Fruit fly (Drosophila melanogaster) whole organism, embryonic: ENCODE results near the gene Dph3.

Experiments
- Abd-B ChIP-seq: fragments of 200-800 bp; sonication (Bioruptor generic); optimal IDR thresholded peaks from 2 replicates; lab custom pipeline; 2018; ENCODE audit warnings: missing biosample characterization, mild to moderate bottlenecking, missing genetic modification characterization, moderate library complexity
- Ada2b ChIP-seq: fragments of 200-800 bp; sonication (Bioruptor generic); IDR thresholded peaks from 2 replicates; pipeline ENCODE4 v1.3.6; 2022; ENCODE audit warnings: missing biosample characterization, missing genetic modification characterization
- Atf6 ChIP-seq: fragments of 200-800 bp; sonication (Bioruptor generic); IDR thresholded peaks from 2 replicates; pipeline ENCODE4 v1.3.6; 2022; ENCODE audit warnings: missing biosample characterization, missing genetic modification characterization
- CG10565 ChIP-seq: fragments of 200-800 bp; sonication (Bioruptor generic); optimal IDR thresholded peaks from 3 replicates; lab custom pipeline; 2016; ENCODE audit warnings: missing biosample characterization, mild to moderate bottlenecking, missing genetic modification characterization
- CG13424 ChIP-seq: fragments of 200-800 bp; sonication (Bioruptor generic); optimal IDR thresholded peaks from 2 replicates; lab custom pipeline; 2019; ENCODE audit warnings: missing biosample characterization, mild to moderate bottlenecking, missing genetic modification characterization, moderate library complexity
- CG13775 ChIP-seq: fragments of 200-800 bp; sonication (Bioruptor generic); optimal IDR thresholded peaks from 3 replicates; lab custom pipeline; 2017; ENCODE audit warnings: missing biosample characterization, mild to moderate bottlenecking, missing genetic modification characterization
- CG14441 ChIP-seq: fragments of 200-800 bp; sonication (Bioruptor generic); IDR thresholded peaks from 2 replicates; pipeline ENCODE4 v1.3.6; 2022; ENCODE audit warnings: missing biosample characterization, missing genetic modification characterization
- CG17568 ChIP-seq: fragments of 200-800 bp; sonication (Bioruptor generic); optimal IDR thresholded peaks from 2 replicates; lab custom pipeline; 2018; ENCODE audit warnings: missing biosample characterization, mild to moderate bottlenecking, missing genetic modification characterization, moderate library complexity
- CG18262 ChIP-seq: fragments of 200-800 bp; optimal IDR thresholded peaks from 3 replicates; lab custom pipeline; 2019; ENCODE audit warnings: missing biosample characterization, mild to moderate bottlenecking, missing genetic modification characterization, moderate library complexity
- CG1832 ChIP-seq: fragments of 200-800 bp; sonication (Bioruptor generic); optimal IDR thresholded peaks from 2 replicates; lab custom pipeline; 2017; ENCODE audit warnings: missing biosample characterization, mild to moderate bottlenecking, missing genetic modification characterization, inconsistent platforms
- CG2116 ChIP-seq: fragments of 200-800 bp; sonication (Bioruptor generic); optimal IDR thresholded peaks from 3 replicates; lab custom pipeline; 2018; ENCODE audit warnings: missing biosample characterization, mild to moderate bottlenecking, missing genetic modification characterization
- CG3407 ChIP-seq: fragments of 200-800 bp; sonication (Bioruptor generic); optimal IDR thresholded peaks from 2 replicates; lab custom pipeline; 2018; ENCODE audit warnings: missing biosample characterization, mild to moderate bottlenecking, missing genetic modification characterization
- CG34376 ChIP-seq: fragments of 200-800 bp; sonication (Bioruptor generic); optimal IDR thresholded peaks from 2 replicates; lab custom pipeline; 2018; ENCODE audit warnings: missing biosample characterization, mild to moderate bottlenecking, missing genetic modification characterization
- CG4820 ChIP-seq: fragments of 200-800 bp; sonication (Bioruptor generic); optimal IDR thresholded peaks from 3 replicates; lab custom pipeline; 2016; ENCODE audit warnings: missing biosample characterization, missing genetic modification characterization
- CG6813 ChIP-seq: fragments of 200-800 bp; sonication (Bioruptor generic); optimal IDR thresholded peaks from 2 replicates; lab custom pipeline; 2017; ENCODE audit warnings: missing biosample characterization, missing genetic modification characterization, mild to moderate bottlenecking, moderate library complexity, missing genetic modification reagents
- CG8924 ChIP-seq: fragments of 200-800 bp; optimal IDR thresholded peaks from 3 replicates; lab custom pipeline; 2019; ENCODE audit warnings: missing biosample characterization, mild to moderate bottlenecking, missing genetic modification characterization, moderate library complexity
- Dad ChIP-seq: fragments of 200-800 bp; sonication (Bioruptor generic); optimal IDR thresholded peaks from 3 replicates; lab custom pipeline; 2016; ENCODE audit warnings: missing biosample characterization, missing genetic modification characterization
- Deaf1 ChIP-seq: fragments of 200-800 bp; optimal IDR thresholded peaks from 3 replicates; lab custom pipeline; 2019; ENCODE audit warnings: missing biosample characterization, mild to moderate bottlenecking, missing genetic modification characterization, moderate library complexity
- Dref ChIP-seq: fragments of 200-800 bp; sonication (Bioruptor generic); IDR thresholded peaks from 2 replicates; pipeline ENCODE4 v1.3.6; 2022; ENCODE audit warnings: missing biosample characterization, missing genetic modification characterization
- Eip74EF ChIP-seq, 2 experiments: fragments of 200-800 bp in 1 of 2; fragments of >200 bp in 1 of 2; sonication (Bioruptor generic) in 1 of 2; optimal IDR thresholded peaks; 2 replicates each; lab custom pipeline; 2017 to 2019; ENCODE audit warnings: missing biosample characterization in 2 of 2, missing genetic modification characterization in 2 of 2, mild to moderate bottlenecking in 1 of 2, moderate library complexity in 1 of 2
- Fer2 ChIP-seq: fragments of 200-800 bp; sonication (Bioruptor generic); optimal IDR thresholded peaks from 2 replicates; lab custom pipeline; 2018; ENCODE audit warnings: missing biosample characterization, mild to moderate bottlenecking, missing genetic modification characterization, moderate library complexity
- Gsc ChIP-seq: fragments of 200-800 bp; sonication (Bioruptor generic); IDR thresholded peaks from 2 replicates; pipeline ENCODE4 v1.3.6; 2022; ENCODE audit warnings: missing biosample characterization, missing genetic modification characterization
- H15 ChIP-seq: fragments of 200-800 bp; sonication (Bioruptor generic); IDR thresholded peaks from 3 replicates; pipeline ENCODE4 v1.3.6; 2022; ENCODE audit warnings: missing biosample characterization, missing genetic modification characterization
- Hr78 ChIP-seq, 2 experiments: fragments of 200-800 bp in 1 of 2; fragments of >200 bp in 1 of 2; sonication (Bioruptor generic) in 1 of 2; optimal IDR thresholded peaks; 2 replicates each; lab custom pipeline; 2017 to 2019; ENCODE audit warnings: missing biosample characterization in 2 of 2, missing genetic modification characterization in 2 of 2, mild to moderate bottlenecking in 1 of 2, moderate library complexity in 1 of 2
- Oli ChIP-seq: fragments of 200-800 bp; sonication (Bioruptor generic); optimal IDR thresholded peaks from 2 replicates; lab custom pipeline; 2018; ENCODE audit warnings: missing biosample characterization, mild to moderate bottlenecking, missing genetic modification characterization, moderate library complexity
- Ptx1 ChIP-seq: fragments of 200-800 bp; sonication (Bioruptor generic); IDR thresholded peaks from 2 replicates; pipeline ENCODE4 v1.3.6; 2022; ENCODE audit warnings: missing biosample characterization, missing genetic modification characterization
- Spps ChIP-seq: fragments of 200-800 bp; sonication (Bioruptor generic); optimal IDR thresholded peaks from 2 replicates; lab custom pipeline; 2018; ENCODE audit warnings: missing biosample characterization, mild to moderate bottlenecking, missing genetic modification characterization
- Usf ChIP-seq: fragments of 200-800 bp; sonication (Bioruptor generic); optimal IDR thresholded peaks from 2 replicates; lab custom pipeline; 2017; ENCODE audit warnings: missing genotype, missing biosample characterization, missing genetic modification characterization
- ase ChIP-seq: fragments of 200-800 bp; sonication (Bioruptor generic); IDR thresholded peaks from 3 replicates; pipeline ENCODE4 v1.3.6; 2022; ENCODE audit warnings: missing biosample characterization, missing genetic modification characterization
- bowl ChIP-seq: fragments of 200-800 bp; sonication (Bioruptor generic); IDR thresholded peaks from 2 replicates; pipeline ENCODE4 v1.3.6; 2022; ENCODE audit warnings: missing biosample characterization, missing genetic modification characterization
- br ChIP-seq: fragments of >200 bp; optimal IDR thresholded peaks from 2 replicates; lab custom pipeline; 2017
- btn ChIP-seq: fragments of 200-800 bp; sonication (Bioruptor generic); optimal IDR thresholded peaks from 2 replicates; lab custom pipeline; 2016; ENCODE audit warnings: missing biosample characterization, missing genetic modification characterization
- croc ChIP-seq: fragments of 200-800 bp; sonication (Bioruptor generic); conservative IDR thresholded peaks from 3 replicates; pipeline ENCODE4 v1.3.6; 2022; ENCODE audit warnings: missing biosample characterization, missing genetic modification characterization
- crol ChIP-seq: fragments of 200-800 bp; sonication (Bioruptor generic); IDR thresholded peaks from 2 replicates; pipeline ENCODE4 v1.3.6; 2022; ENCODE audit warnings: missing biosample characterization, missing genetic modification characterization
- cwo ChIP-seq: fragments of 200-800 bp; sonication (Bioruptor generic); optimal IDR thresholded peaks from 3 replicates; lab custom pipeline; 2017; ENCODE audit warnings: missing biosample characterization, missing genetic modification characterization, mild to moderate bottlenecking, moderate library complexity, missing genetic modification reagents
- dysf ChIP-seq: fragments of 200-800 bp; sonication (Bioruptor generic); IDR thresholded peaks from 3 replicates; pipeline ENCODE4 v1.3.6; 2022; ENCODE audit warnings: missing biosample characterization, missing genetic modification characterization
- gce ChIP-seq: fragments of 200-800 bp; sonication (Bioruptor generic); IDR thresholded peaks from 3 replicates; pipeline ENCODE4 v1.3.6; 2022; ENCODE audit warnings: missing biosample characterization, missing genetic modification characterization
- kay ChIP-seq: fragments of 200-800 bp; sonication (Bioruptor generic); optimal IDR thresholded peaks from 2 replicates; lab custom pipeline; 2016; ENCODE audit warnings: missing biosample characterization, missing genetic modification characterization
- lbe ChIP-seq: fragments of 200-800 bp; sonication (Bioruptor generic); optimal IDR thresholded peaks from 2 replicates; lab custom pipeline; 2016; ENCODE audit warnings: missing biosample characterization, mild to moderate bottlenecking, missing genetic modification characterization
- p53 ChIP-seq: fragments of 200-800 bp; sonication (Bioruptor generic); optimal IDR thresholded peaks from 2 replicates; lab custom pipeline; 2016; ENCODE audit warnings: missing biosample characterization, missing genetic modification characterization
- pita ChIP-seq: fragments of 200-800 bp; sonication (Bioruptor generic); optimal IDR thresholded peaks from 2 replicates; lab custom pipeline; 2017; ENCODE audit warnings: missing biosample characterization, mild to moderate bottlenecking, missing genetic modification characterization
- sd ChIP-seq: fragments of 200-800 bp; sonication (Bioruptor generic); optimal IDR thresholded peaks from 3 replicates; lab custom pipeline; 2018; ENCODE audit warnings: missing biosample characterization, mild to moderate bottlenecking, missing genetic modification characterization, moderate library complexity
- slou ChIP-seq: fragments of 200-800 bp; sonication (Bioruptor generic); optimal IDR thresholded peaks from 3 replicates; lab custom pipeline; 2016; ENCODE audit warnings: missing biosample characterization, missing genetic modification characterization
- so ChIP-seq: fragments of 200-800 bp; sonication (Bioruptor generic); IDR thresholded peaks from 3 replicates; pipeline ENCODE4 v1.3.6; 2022; ENCODE audit warnings: missing biosample characterization, missing genetic modification characterization
- stwl ChIP-seq: fragments of 200-800 bp; sonication (Bioruptor generic); optimal IDR thresholded peaks from 3 replicates; lab custom pipeline; 2018; ENCODE audit warnings: missing biosample characterization, mild to moderate bottlenecking, missing genetic modification characterization, moderate library complexity
- tgo ChIP-seq: fragments of 200-800 bp; sonication (Bioruptor generic); IDR thresholded peaks from 3 replicates; pipeline ENCODE4 v1.3.6; 2022; ENCODE audit warnings: missing biosample characterization, missing genetic modification characterization
- unpg ChIP-seq: fragments of 200-800 bp; sonication (Bioruptor generic); optimal IDR thresholded peaks from 3 replicates; lab custom pipeline; 2018; ENCODE audit warnings: missing biosample characterization, mild to moderate bottlenecking, missing genetic modification characterization, moderate library complexity
- wdn ChIP-seq: fragments of 200-800 bp; sonication (Bioruptor generic); IDR thresholded peaks from 2 replicates; pipeline ENCODE4 v1.3.6; 2022; ENCODE audit warnings: missing biosample characterization, missing genetic modification characterization
- zen2 ChIP-seq: fragments of 200-800 bp; sonication (Bioruptor generic); IDR thresholded peaks from 3 replicates; pipeline ENCODE4 v1.3.6; 2022; ENCODE audit warnings: missing biosample characterization, missing genetic modification characterization; ENCODE audit not compliant: partially characterized antibody
- zfh2 ChIP-seq: fragments of 200-800 bp; sonication (Bioruptor generic); optimal IDR thresholded peaks from 2 replicates; lab custom pipeline; 2016; ENCODE audit warnings: missing biosample characterization, missing genetic modification characterization

The Dph3 gene

dm6 chr3R:11200885-11201421 lies 30.8 kb upstream of the Dph3 start (continued):
- TF ChIP-seq crol, result no peak
- TF ChIP-seq CG34376 (GFP tag; lab: Kevin White, UChicago), result peak; percentile 49
- TF ChIP-seq gce, result no peak
- peak; percentile 25 for TF ChIP-seq CG3407 (GFP tag; lab: Kevin White, UChicago)
- no peak for TF ChIP-seq p53 (GFP tag; lab: Kevin White, UChicago)
- peak; percentile 28 for TF ChIP-seq zfh2 (GFP tag; lab: Kevin White, UChicago)
- TF ChIP-seq Abd-B (GFP tag; lab: Kevin White, UChicago), result peak; percentile 40
- TF ChIP-seq btn (GFP tag; lab: Kevin White, UChicago), result no peak
- TF ChIP-seq CG14441 (GFP tag; lab: Robert Waterston, UW), result peak; percentile 75
- TF ChIP-seq CG10565, result no peak
- peak; percentile 55; the same call in 2 of the 3 replicates for TF ChIP-seq H15
- TF ChIP-seq Fer2 (tag; lab: Kevin White, UChicago), result no peak
- no peak for TF ChIP-seq bowl
- peak; percentile 5 for TF ChIP-seq slou (GFP tag; lab: Kevin White, UChicago)
- TF ChIP-seq Usf, result peak; percentile 7
- TF ChIP-seq sd (tag; lab: Kevin White, UChicago), result peak; percentile 69
- TF ChIP-seq Hr78 (GFP tag; optimal IDR thresholded peaks at IDR 0.05; lab: Kevin White, UChicago), result peak in 1 of 2 experiments; percentile 64
- TF ChIP-seq CG1832 (GFP tag; lab: Kevin White, UChicago), result no peak
- TF ChIP-seq wdn (GFP tag; lab: Robert Waterston, UW), result 0 out of 2 replicates have a peak, but pooled peaks have one; percentile 14
- TF ChIP-seq CG8924 (tag; lab: Kevin White, UChicago), result peak; percentile 58
- TF ChIP-seq CG4820, result peak; percentile 28
- no peak for TF ChIP-seq croc (GFP tag; lab: Robert Waterston, UW)
- no peak for TF ChIP-seq zen2
- TF ChIP-seq tgo (GFP tag; lab: Robert Waterston, UW), result peak; percentile 61; the same call in 2 of the 3 replicates
- TF ChIP-seq CG17568 (GFP tag; lab: Kevin White, UChicago), result peak; percentile 55
- TF ChIP-seq CG18262, result peak; percentile 50
- TF ChIP-seq br (lab: Kevin White, UChicago), result no peak
- no peak for TF ChIP-seq Gsc (GFP tag; lab: Robert Waterston, UW)
- peak; percentile 26 for TF ChIP-seq Deaf1 (tag; lab: Kevin White, UChicago)
- TF ChIP-seq dysf, result peak; percentile 73
- TF ChIP-seq Ptx1 (GFP tag; lab: Robert Waterston, UW), result peak; percentile 66
- TF ChIP-seq Spps, result no peak
- peak; percentile 81 for TF ChIP-seq lbe (GFP tag; lab: Kevin White, UChicago)
- no peak for TF ChIP-seq so (GFP tag; lab: Robert Waterston, UW)
- TF ChIP-seq unpg (GFP tag; lab: Kevin White, UChicago), result peak; percentile 58
- peak; percentile 53 for TF ChIP-seq CG13424 (tag; lab: Kevin White, UChicago)
- no peak for TF ChIP-seq stwl (tag; lab: Kevin White, UChicago)
- peak; percentile 73 for TF ChIP-seq Oli
- peak; percentile 24 for TF ChIP-seq CG13775 (GFP tag; lab: Kevin White, UChicago)
- no peak for TF ChIP-seq pita (GFP tag; lab: Kevin White, UChicago)
- TF ChIP-seq cwo (GFP tag; lab: Kevin White, UChicago), result peak; percentile 75
- no peak for TF ChIP-seq Eip74EF (GFP tag; optimal IDR thresholded peaks at IDR 0.05; lab: Kevin White, UChicago)
- TF ChIP-seq CG2116 (GFP tag; lab: Kevin White, UChicago), result peak; percentile 14
- peak; percentile 57 for TF ChIP-seq Ada2b (GFP tag; lab: Robert Waterston, UW)
- peak; percentile 53 for TF ChIP-seq kay
- no peak for TF ChIP-seq ase (GFP tag; lab: Robert Waterston, UW)
- TF ChIP-seq Atf6 (GFP tag; lab: Robert Waterston, UW), result peak; percentile 75; the same call in 1 of the 2 replicates
- peak; percentile 35 for TF ChIP-seq CG6813 (GFP tag; lab: Kevin White, UChicago)
- TF ChIP-seq Dref (GFP tag; lab: Robert Waterston, UW), result no peak
- no peak for TF ChIP-seq Dad (GFP tag; lab: Kevin White, UChicago)
